Worm (Caenorhabditis elegans): Measurements from ENCODE around the gene ins-6.
"Not testable (repeated sequence)": the region's sequence is repeated elsewhere in the genome, so short reads cannot be mapped to it uniquely, and the experiment has no call there.

The ins-6 gene

ce11 chrII:5996066-5996465 is 4.2 kb upstream of the ins-6 start, which contains the start of gene ins-4:
Gene ins-4, plus strand, starts transcription at chrII:5996366.
- no peak for TF ChIP-seq unc-62 (GFP tag; optimal IDR thresholded peaks at IDR 0.05)

ce11 chrII:5997257-5997656 is 3.0 kb upstream of the ins-6 start, which contains the start of gene ins-5:
Gene ins-5, plus strand, starts transcription at chrII:5997557.
- no peak for TF ChIP-seq unc-62 (GFP tag; optimal IDR thresholded peaks at IDR 0.05)

ce11 chrII:6001004-6001403 is 768 bp downstream of the ins-6 start:
- no peak for TF ChIP-seq unc-62 (GFP tag; optimal IDR thresholded peaks at IDR 0.05)

ce11 chrII:6008887-6009286 is 8.7 kb downstream of the ins-6 start, which contains the start of gene ZK84.4:
Gene ZK84.4, minus strand, starts transcription at chrII:6008987.
- TF ChIP-seq unc-62 (GFP tag; optimal IDR thresholded peaks at IDR 0.05): not testable (repeated sequence)

ce11 chrII:6010544-6010943 is 10.3 kb downstream of the ins-6 start, which contains the start of gene ins-20:
Gene ins-20, plus strand, starts transcription at chrII:6010844.
- TF ChIP-seq unc-62 (GFP tag; optimal IDR thresholded peaks at IDR 0.05): no peak

ce11 chrII:6014057-6014456 is 13.8 kb downstream of the ins-6 start, which contains the start of gene ZK84.2:
Gene ZK84.2, plus strand, starts transcription at chrII:6014357.
- not testable (repeated sequence) for TF ChIP-seq unc-62 (GFP tag; optimal IDR thresholded peaks at IDR 0.05)

ce11 chrII:6016410-6016809 is 16.2 kb downstream of the ins-6 start, which contains the start of gene ZK84.5:
Gene ZK84.5, minus strand, starts transcription at chrII:6016510.
- TF ChIP-seq unc-62 (GFP tag; optimal IDR thresholded peaks at IDR 0.05): no peak

- TF ChIP-seq unc-62 (GFP tag; optimal IDR thresholded peaks at IDR 0.05): no peak
Measured at ce11 chrII:6020353-6020752, 20.1 kb downstream of the ins-6 start, which contains the start of gene ZK84.1. Gene ZK84.1, plus strand, starts transcription at chrII:6020653.

ce11 chrII:6022596-6022995 is 22.4 kb downstream of the ins-6 start:
- TF ChIP-seq unc-62 (GFP tag; optimal IDR thresholded peaks at IDR 0.05): no peak

ce11 chrII:6024879-6025278 is 24.6 kb downstream of the ins-6 start, which contains the start of gene R12C12.9:
Gene R12C12.9, minus strand, starts transcription at chrII:6024979.
- TF ChIP-seq unc-62 (GFP tag; optimal IDR thresholded peaks at IDR 0.05): no peak

- no peak for TF ChIP-seq unc-62 (GFP tag; optimal IDR thresholded peaks at IDR 0.05)
Measured at ce11 chrII:6025647-6026046, 25.4 kb downstream of the ins-6 start.

ce11 chrII:6026646-6027045 is 26.4 kb downstream of the ins-6 start:
- no peak for TF ChIP-seq unc-62 (GFP tag; optimal IDR thresholded peaks at IDR 0.05)

ce11 chrII:6028594-6029141 is 28.4 kb downstream of the ins-6 start:
- no peak for TF ChIP-seq unc-62 (GFP tag; optimal IDR thresholded peaks at IDR 0.05)

ce11 chrII:6031106-6031505 is 30.9 kb downstream of the ins-6 start, which contains the start of gene frpr-16:
Gene frpr-16, minus strand, starts transcription at chrII:6031206.
- no peak for TF ChIP-seq unc-62 (GFP tag; optimal IDR thresholded peaks at IDR 0.05)

- TF ChIP-seq unc-62 (GFP tag; optimal IDR thresholded peaks at IDR 0.05): no peak
Measured at ce11 chrII:6043166-6043565, 42.9 kb downstream of the ins-6 start, which contains the start of gene R12C12.10. Gene R12C12.10, minus strand, starts transcription at chrII:6043266.

ce11 chrII:6045048-6045447 is 44.8 kb downstream of the ins-6 start, which contains the start of gene R12C12.5:
Gene R12C12.5, minus strand, starts transcription at chrII:6045148.
- no peak for TF ChIP-seq unc-62 (GFP tag; optimal IDR thresholded peaks at IDR 0.05)

- TF ChIP-seq unc-62 (GFP tag; optimal IDR thresholded peaks at IDR 0.05): no peak
Measured at ce11 chrII:6046023-6046631, 45.9 kb downstream of the ins-6 start.
